Fruit fly (Drosophila melanogaster): ENCODE measurements around the gene CG10973.
A peak's percentile ranks its signal among the peaks of the same experiment; 100 is the strongest.

Gene CG10973

dm6 chr3L:12804035-12804729, 49.6 kb upstream of the CG10973 start (continued):
- TF ChIP-seq CG15514 (GFP tag; optimal IDR thresholded peaks at IDR 0.05) (peak; percentile 31), yki (optimal IDR thresholded peaks at IDR 0.05) (peak; percentile 90), lov (optimal IDR thresholded peaks at IDR 0.05) (no peak), lov (GFP tag; IDR thresholded peaks at IDR 0.05) (no peak), CG7556 (GFP tag; optimal IDR thresholded peaks at IDR 0.05) (no peak), zf30C (GFP tag; optimal IDR thresholded peaks at IDR 0.05) (no peak), CG12659 (GFP tag; optimal IDR thresholded peaks at IDR 0.05) (peak; percentile 4), nom (GFP tag; optimal IDR thresholded peaks at IDR 0.05) (peak; percentile 52), chinmo (GFP tag; IDR thresholded peaks at IDR 0.05; ENCODE audit: partially characterized antibody) (0 out of 4 replicates have a peak, but pooled peaks have one; percentile 78), CG3407 (GFP tag; optimal IDR thresholded peaks at IDR 0.05) (no peak), CG8944 (GFP tag; optimal IDR thresholded peaks at IDR 0.05) (no peak), tup (GFP tag; optimal IDR thresholded peaks at IDR 0.05) (no peak), CG10979 (tag; optimal IDR thresholded peaks at IDR 0.05) (no peak), Awh (GFP tag; IDR thresholded peaks at IDR 0.05) (peak; percentile 44), Doc3 (GFP tag; IDR thresholded peaks at IDR 0.05; ENCODE audit: partially characterized antibody) (peak; percentile 22; the same call in 1 of the 3 replicates), Stat92E (GFP tag; optimal IDR thresholded peaks at IDR 0.05) (no peak), CG7963 (GFP tag; IDR thresholded peaks at IDR 0.05; ENCODE audit: partially characterized antibody) (0 out of 3 replicates have a peak, but pooled peaks have one; percentile 28), CG8290 (GFP tag; optimal IDR thresholded peaks at IDR 0.05) (no peak), CG8290 (tag; optimal IDR thresholded peaks at IDR 0.05) (peak in 1 of 2 experiments; percentile 42), sna (GFP tag; IDR thresholded peaks at IDR 0.05; ENCODE audit: partially characterized antibody) (0 out of 2 replicates have a peak, but pooled peaks have one; percentile 14), ci (GFP tag; IDR thresholded peaks at IDR 0.05) (peak; percentile 9; the same call in 1 of the 3 replicates), NFAT (GFP tag; IDR thresholded peaks at IDR 0.05) (0 out of 2 replicates have a peak, but pooled peaks have one; percentile 16), jigr1 (GFP tag; IDR thresholded peaks at IDR 0.05) (no peak), kah (GFP tag; optimal IDR thresholded peaks at IDR 0.05) (no peak), CG12071 (GFP tag; optimal IDR thresholded peaks at IDR 0.05) (peak; percentile 23), CG7372 (GFP tag; IDR thresholded peaks at IDR 0.05) (0 out of 2 replicates have a peak, but pooled peaks have one; percentile 27), crol (GFP tag; IDR thresholded peaks at IDR 0.05) (peak; percentile 96), hbn (GFP tag; IDR thresholded peaks at IDR 0.05; ENCODE audit: partially characterized antibody) (0 out of 2 replicates have a peak, but pooled peaks have one; percentile 28), chm (GFP tag; IDR thresholded peaks at IDR 0.05) (peak; percentile 75), CG3281 (GFP tag; optimal IDR thresholded peaks at IDR 0.05) (peak; percentile 30), CG17829 (tag; optimal IDR thresholded peaks at IDR 0.05) (no peak), CG12104 (GFP tag; optimal IDR thresholded peaks at IDR 0.05) (no peak), CG2199 (GFP tag; IDR thresholded peaks at IDR 0.05) (peak; percentile 76), onecut (GFP tag; IDR thresholded peaks at IDR 0.05) (peak; percentile 87), ATbp (GFP tag; optimal IDR thresholded peaks at IDR 0.05) (peak; percentile 38), unc-4 (GFP tag; IDR thresholded peaks at IDR 0.05; ENCODE audit: partially characterized antibody) (0 out of 2 replicates have a peak, but pooled peaks have one; percentile 27), fd64A (GFP tag; optimal IDR thresholded peaks at IDR 0.05) (peak; percentile 20), CG10654 (GFP tag; optimal IDR thresholded peaks at IDR 0.05) (no peak), sens-2 (GFP tag; IDR thresholded peaks at IDR 0.05) (no peak), Meics (GFP tag; optimal IDR thresholded peaks at IDR 0.05) (peak; percentile 30), Camta (GFP tag; optimal IDR thresholded peaks at IDR 0.05) (no peak), Nf-YA (GFP tag; IDR thresholded peaks at IDR 0.05) (no peak), stc (GFP tag; IDR thresholded peaks at IDR 0.05) (no peak), CG9727 (GFP tag; optimal IDR thresholded peaks at IDR 0.05) (peak; percentile 45), lola (GFP tag; optimal IDR thresholded peaks at IDR 0.05) (no peak), ems (GFP tag; optimal IDR thresholded peaks at IDR 0.05) (no peak), Abd-B (GFP tag; optimal IDR thresholded peaks at IDR 0.05) (no peak), Bteb2 (GFP tag; optimal IDR thresholded peaks at IDR 0.05) (no peak), oc (tag; optimal IDR thresholded peaks at IDR 0.05) (peak; percentile 40)

Data from whole organism, embryonic.